Worm (Caenorhabditis elegans): ENCODE measurements around the gene F40G12.11.

DNA sequence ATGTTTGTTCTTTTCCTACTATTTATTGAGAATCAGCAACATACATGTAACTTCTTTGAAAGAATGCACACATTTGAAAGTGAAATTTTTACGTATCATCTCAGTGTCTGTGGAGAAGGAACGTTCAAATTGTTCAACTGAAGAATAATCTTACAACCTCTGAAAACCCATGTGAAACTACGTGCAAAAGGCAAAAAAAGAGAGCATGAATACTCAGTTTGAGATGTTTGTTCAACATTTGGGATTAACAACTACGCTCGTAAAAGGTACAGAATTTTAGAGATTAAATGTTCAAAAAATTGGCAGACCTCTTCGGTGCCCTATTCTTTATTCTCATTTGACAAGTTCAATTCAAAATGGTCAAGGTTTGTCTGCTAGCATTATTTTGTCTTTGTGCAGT, 33.9 kb upstream of the F40G12.11 start, which contains the start of gene K02E11.5:
- TF ChIP-seq tra-4 (tag; optimal IDR thresholded peaks at IDR 0.05) (no peak), tbx-11 (GFP tag; IDR thresholded peaks at IDR 0.05) (no peak), hmbx-1 (tag; optimal IDR thresholded peaks at IDR 0.05) (no peak), ama-1 (optimal IDR thresholded peaks at IDR 0.05) (no peak)

Data from whole organism, early embryonic.